Worm (Caenorhabditis elegans) whole organism, L4/young adult: ENCODE results near the gene T09A5.14.

Experiments used
- dao-5 ChIP-seq: sonication (generic microtip); optimal IDR thresholded peaks from 2 replicates; lab custom pipeline; 2016; ENCODE audit warnings: missing genotype, missing genetic modification characterization, moderate library complexity, missing compliant biosample characterization
- him-1 ChIP-seq: sonication (generic microtip); optimal IDR thresholded peaks from 2 replicates; lab custom pipeline; 2016; ENCODE audit warnings: missing genotype, missing genetic modification reagents, missing genetic modification characterization, missing compliant biosample characterization

ce11 chrII:7795299-7795698 lies 36.9 kb upstream of the T09A5.14 start:
- no peak for TF ChIP-seq him-1 (tag; lab: Kevin White, UChicago)
- no peak for TF ChIP-seq dao-5 (tag; lab: Kevin White, UChicago)
